Fruit fly (Drosophila melanogaster) whole organism: ENCODE measurements around the gene CG32087.

Source experiments
- CG8478 ChIP-seq: fragments of >200 bp; optimal IDR thresholded peaks from 2 replicates; lab custom pipeline; 2018; ENCODE audit warnings: inconsistent platforms
- pan ChIP-seq: fragments of >200 bp; optimal IDR thresholded peaks from 2 replicates; lab custom pipeline; 2017

DNA sequence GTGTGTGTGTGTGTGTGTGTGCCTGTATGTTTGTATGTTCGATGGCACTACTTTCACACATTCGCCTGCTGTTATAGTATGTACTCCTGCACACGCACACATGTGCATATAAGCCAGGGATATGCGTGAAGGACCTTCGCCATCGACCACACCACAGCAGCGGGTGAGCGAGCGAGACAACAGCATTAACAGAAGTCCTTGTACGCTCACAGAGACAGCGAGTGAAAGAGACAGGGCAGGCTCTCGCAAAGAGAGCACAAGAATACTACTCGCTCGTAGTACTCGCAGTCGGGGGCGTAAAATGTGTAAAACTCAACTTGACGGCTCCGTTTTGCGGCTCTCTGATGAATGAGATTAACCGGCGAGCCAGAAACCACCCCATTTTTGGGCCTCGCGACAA, 33.0 kb downstream of the CG32087 start:
- TF ChIP-seq pan (no peak), CG8478 (no peak)
